Fruit fly (Drosophila melanogaster) whole organism, embryonic: ENCODE measurements around the gene Rnmt.

Experiments used
- Bdp1 ChIP-seq: fragments of 200-800 bp; sonication (Bioruptor generic); optimal IDR thresholded peaks from 3 replicates; lab custom pipeline; 2016; ENCODE audit warnings: missing biosample characterization, missing genetic modification characterization
- CG1024 ChIP-seq: fragments of 200-800 bp; sonication (Bioruptor generic); IDR thresholded peaks from 2 replicates; pipeline ENCODE4 v1.3.6; 2022; ENCODE audit warnings: missing biosample characterization, missing genetic modification characterization
- CG10979 ChIP-seq: fragments of 200-800 bp; sonication (Bioruptor generic); optimal IDR thresholded peaks from 2 replicates; lab custom pipeline; 2018; ENCODE audit warnings: missing biosample characterization, mild to moderate bottlenecking, missing genetic modification characterization, moderate library complexity
- CG11723 ChIP-seq: fragments of 200-800 bp; sonication (Bioruptor generic); optimal IDR thresholded peaks from 2 replicates; lab custom pipeline; 2017; ENCODE audit warnings: missing biosample characterization, mild to moderate bottlenecking, missing genetic modification characterization
- CG12219 ChIP-seq: fragments of 200-800 bp; sonication (Bioruptor generic); optimal IDR thresholded peaks from 3 replicates; lab custom pipeline; 2018; ENCODE audit warnings: missing biosample characterization, mild to moderate bottlenecking, missing genetic modification characterization
- CG14860 ChIP-seq: fragments of 200-800 bp; sonication (Bioruptor generic); IDR thresholded peaks from 3 replicates; pipeline ENCODE4 v1.3.6; 2022; ENCODE audit warnings: missing biosample characterization, missing genetic modification characterization; ENCODE audit not compliant: partially characterized antibody
- CG16813 ChIP-seq: fragments of 200-800 bp; sonication (Bioruptor generic); IDR thresholded peaks from 3 replicates; pipeline ENCODE4 v1.3.6; 2022; ENCODE audit warnings: missing biosample characterization, missing genetic modification characterization; ENCODE audit not compliant: partially characterized antibody
- CG2120 ChIP-seq: fragments of 200-800 bp; sonication (Bioruptor generic); optimal IDR thresholded peaks from 3 replicates; lab custom pipeline; 2016; ENCODE audit warnings: missing biosample characterization, missing genetic modification characterization
- CG2199 ChIP-seq: fragments of 200-800 bp; sonication (Bioruptor generic); IDR thresholded peaks from 3 replicates; pipeline ENCODE4 v1.3.6; 2022; ENCODE audit warnings: missing biosample characterization, missing genetic modification characterization
- CG30403 ChIP-seq: fragments of 200-800 bp; sonication (Bioruptor generic); optimal IDR thresholded peaks from 3 replicates; lab custom pipeline; 2016; ENCODE audit warnings: missing biosample characterization, missing genetic modification characterization
- CG3838 ChIP-seq: fragments of 200-800 bp; sonication (Bioruptor generic); optimal IDR thresholded peaks from 3 replicates; lab custom pipeline; 2016; ENCODE audit warnings: missing biosample characterization, missing genetic modification characterization
- CG4360 ChIP-seq: fragments of 200-800 bp; sonication (Bioruptor generic); IDR thresholded peaks from 2 replicates; pipeline ENCODE4 v1.3.6; 2022; ENCODE audit warnings: missing biosample characterization, missing genetic modification characterization
- CG4730 ChIP-seq: fragments of 200-800 bp; sonication (Bioruptor generic); IDR thresholded peaks from 2 replicates; pipeline ENCODE4 v1.3.6; 2022; ENCODE audit warnings: missing biosample characterization, missing genetic modification characterization
- CG6175 ChIP-seq: fragments of 200-800 bp; sonication (Bioruptor generic); IDR thresholded peaks from 3 replicates; pipeline ENCODE4 v1.3.6; 2022; ENCODE audit warnings: missing biosample characterization, missing genetic modification characterization
- CG6689 ChIP-seq: fragments of 200-800 bp; sonication (Bioruptor generic); IDR thresholded peaks from 2 replicates; pipeline ENCODE4 v1.3.6; 2022; ENCODE audit warnings: missing biosample characterization, missing genetic modification characterization
- CG7271 ChIP-seq: fragments of 200-800 bp; sonication (Bioruptor generic); optimal IDR thresholded peaks from 2 replicates; lab custom pipeline; 2018; ENCODE audit warnings: missing biosample characterization, mild to moderate bottlenecking, missing genetic modification characterization, moderate library complexity
- CG7839 ChIP-seq: fragments of 200-800 bp; sonication (Bioruptor generic); optimal IDR thresholded peaks from 3 replicates; lab custom pipeline; 2018; ENCODE audit warnings: missing biosample characterization, mild to moderate bottlenecking, missing genetic modification characterization, moderate library complexity
- CG8388 ChIP-seq: fragments of 200-800 bp; sonication (Bioruptor generic); optimal IDR thresholded peaks from 2 replicates; lab custom pipeline; 2019; ENCODE audit warnings: missing biosample characterization, mild to moderate bottlenecking, missing genetic modification characterization, moderate library complexity
- Dbx ChIP-seq: fragments of 200-800 bp; sonication (Bioruptor generic); IDR thresholded peaks from 3 replicates; pipeline ENCODE4 v1.3.6; 2022; ENCODE audit warnings: missing biosample characterization, missing genetic modification characterization
- HHEX ChIP-seq: fragments of 200-800 bp; sonication (Bioruptor generic); optimal IDR thresholded peaks from 3 replicates; lab custom pipeline; 2017; ENCODE audit warnings: missing biosample characterization, mild to moderate bottlenecking, missing genetic modification characterization, missing genetic modification reagents
- Hmr ChIP-seq: fragments of 200-800 bp; sonication (Bioruptor generic); optimal IDR thresholded peaks from 3 replicates; lab custom pipeline; 2017; ENCODE audit warnings: mild to moderate bottlenecking, missing biosample characterization, missing genetic modification reagents, missing genetic modification characterization
- Lpt ChIP-seq: fragments of >200 bp; optimal IDR thresholded peaks from 2 replicates; lab custom pipeline; 2018; ENCODE audit warnings: missing biosample characterization, missing genetic modification characterization
- Mad ChIP-seq: fragments of 200-800 bp; sonication (Bioruptor generic); optimal IDR thresholded peaks from 2 replicates; lab custom pipeline; 2016; ENCODE audit warnings: missing biosample characterization, missing genetic modification characterization
- Meics ChIP-seq: fragments of 200-800 bp; sonication (Bioruptor generic); optimal IDR thresholded peaks from 2 replicates; lab custom pipeline; 2017; ENCODE audit warnings: missing biosample characterization, mild to moderate bottlenecking, missing genetic modification characterization
- Oli ChIP-seq: fragments of 200-800 bp; sonication (Bioruptor generic); optimal IDR thresholded peaks from 2 replicates; lab custom pipeline; 2018; ENCODE audit warnings: missing biosample characterization, mild to moderate bottlenecking, missing genetic modification characterization, moderate library complexity
- ap ChIP-seq: fragments of 200-800 bp; sonication (Bioruptor generic); IDR thresholded peaks from 2 replicates; pipeline ENCODE4 v1.3.6; 2022; ENCODE audit warnings: missing biosample characterization, missing genetic modification characterization
- bab2 ChIP-seq: fragments of 200-800 bp; sonication (Bioruptor generic); optimal IDR thresholded peaks from 2 replicates; lab custom pipeline; 2016; ENCODE audit warnings: missing biosample characterization, missing genetic modification characterization
- bcd ChIP-seq: fragments of 200-800 bp; sonication (Bioruptor generic); optimal IDR thresholded peaks from 2 replicates; lab custom pipeline; 2017; ENCODE audit warnings: missing biosample characterization, mild to moderate bottlenecking, missing genetic modification characterization
- btn ChIP-seq: fragments of 200-800 bp; sonication (Bioruptor generic); optimal IDR thresholded peaks from 2 replicates; lab custom pipeline; 2016; ENCODE audit warnings: missing biosample characterization, missing genetic modification characterization
- chinmo ChIP-seq: fragments of 200-800 bp; sonication (Bioruptor generic); IDR thresholded peaks from 4 replicates; pipeline ENCODE4 v1.3.6; 2022; ENCODE audit warnings: missing biosample characterization, missing genetic modification characterization; ENCODE audit not compliant: partially characterized antibody
- ci ChIP-seq: fragments of 200-800 bp; sonication (Bioruptor generic); IDR thresholded peaks from 3 replicates; pipeline ENCODE4 v1.3.6; 2022; ENCODE audit warnings: missing biosample characterization, missing genetic modification characterization
- crp ChIP-seq, 2 experiments: fragments of 200-800 bp; sonication (Bioruptor generic); optimal IDR thresholded peaks; 2 replicates in 1 of 2; 3 replicates in 1 of 2; lab custom pipeline; 2017; ENCODE audit warnings: missing biosample characterization in 2 of 2, missing genetic modification characterization in 2 of 2, mild to moderate bottlenecking in 1 of 2, moderate library complexity in 1 of 2
- dati ChIP-seq: fragments of 200-800 bp; sonication (Bioruptor generic); IDR thresholded peaks from 2 replicates; pipeline ENCODE4 v1.3.6; 2022; ENCODE audit warnings: missing biosample characterization, missing genetic modification characterization
- dimm ChIP-seq: fragments of 200-800 bp; sonication (Bioruptor generic); IDR thresholded peaks from 2 replicates; pipeline ENCODE4 v1.3.6; 2022; ENCODE audit warnings: missing biosample characterization, missing genetic modification characterization
- dysf ChIP-seq: fragments of 200-800 bp; sonication (Bioruptor generic); IDR thresholded peaks from 3 replicates; pipeline ENCODE4 v1.3.6; 2022; ENCODE audit warnings: missing biosample characterization, missing genetic modification characterization
- fd64A ChIP-seq: fragments of 200-800 bp; sonication (Bioruptor generic); optimal IDR thresholded peaks from 3 replicates; lab custom pipeline; 2018; ENCODE audit warnings: missing biosample characterization, mild to moderate bottlenecking, missing genetic modification characterization
- ftz-f1 ChIP-seq: fragments of 200-800 bp; sonication (Bioruptor generic); optimal IDR thresholded peaks from 2 replicates; lab custom pipeline; 2016; ENCODE audit warnings: missing biosample characterization, missing genetic modification characterization
- fu2 ChIP-seq: fragments of 200-800 bp; sonication (Bioruptor generic); optimal IDR thresholded peaks from 2 replicates; lab custom pipeline; 2016; ENCODE audit warnings: missing biosample characterization, missing genetic modification characterization
- gce ChIP-seq: fragments of 200-800 bp; sonication (Bioruptor generic); IDR thresholded peaks from 3 replicates; pipeline ENCODE4 v1.3.6; 2022; ENCODE audit warnings: missing biosample characterization, missing genetic modification characterization
- grn ChIP-seq: fragments of 200-800 bp; sonication (Bioruptor generic); optimal IDR thresholded peaks from 3 replicates; lab custom pipeline; 2017; ENCODE audit warnings: missing biosample characterization, missing genetic modification characterization
- h ChIP-seq: fragments of >200 bp; optimal IDR thresholded peaks from 2 replicates; lab custom pipeline; 2017
- ham ChIP-seq: fragments of 200-800 bp; sonication (Bioruptor generic); IDR thresholded peaks from 2 replicates; pipeline ENCODE4 v1.3.6; 2022; ENCODE audit warnings: missing biosample characterization, missing genetic modification characterization
- hth ChIP-seq: fragments of >200 bp; optimal IDR thresholded peaks from 2 replicates; lab custom pipeline; 2017; ENCODE audit warnings: inconsistent platforms
- inv ChIP-seq: fragments of 200-800 bp; sonication (Bioruptor generic); IDR thresholded peaks from 2 replicates; pipeline ENCODE4 v1.3.6; 2022; ENCODE audit warnings: missing biosample characterization, missing genetic modification characterization; ENCODE audit not compliant: partially characterized antibody
- ken ChIP-seq: fragments of 200-800 bp; sonication (Bioruptor generic); IDR thresholded peaks from 3 replicates; pipeline ENCODE4 v1.3.6; 2022; ENCODE audit warnings: missing biosample characterization, missing genetic modification characterization
- lilli ChIP-seq: fragments of 200-800 bp; sonication (Bioruptor generic); optimal IDR thresholded peaks from 3 replicates; lab custom pipeline; 2016; ENCODE audit warnings: missing biosample characterization, missing genetic modification characterization
- lov ChIP-seq, 2 experiments: fragments of 200-800 bp in 1 of 2; fragments of >200 bp in 1 of 2; sonication (Bioruptor generic) in 1 of 2; IDR thresholded peaks in 1 of 2; optimal IDR thresholded peaks in 1 of 2; 2 replicates in 1 of 2; 3 replicates in 1 of 2; pipeline versions ENCODE4 v1.3.6 to Lab custom; 2017 to 2022; ENCODE audit warnings: missing biosample characterization in 1 of 2, missing genetic modification characterization in 1 of 2
- nmo ChIP-seq: fragments of 200-800 bp; sonication (Bioruptor generic); optimal IDR thresholded peaks from 2 replicates; lab custom pipeline; 2018; ENCODE audit warnings: missing biosample characterization, mild to moderate bottlenecking, missing genetic modification characterization, moderate library complexity
- pnt ChIP-seq: fragments of 200-800 bp; sonication (Bioruptor generic); optimal IDR thresholded peaks from 3 replicates; lab custom pipeline; 2016; ENCODE audit warnings: missing biosample characterization, missing genetic modification characterization
- row ChIP-seq: fragments of 200-800 bp; sonication (Bioruptor generic); IDR thresholded peaks from 3 replicates; pipeline ENCODE4 v1.3.6; 2022; ENCODE audit warnings: missing biosample characterization, missing genetic modification characterization
- sens ChIP-seq: fragments of 200-800 bp; sonication (Bioruptor generic); peaks from one replicate; lab custom pipeline; 2016; ENCODE audit warnings: missing biosample characterization, missing genetic modification characterization
- trem ChIP-seq: fragments of 200-800 bp; optimal IDR thresholded peaks from 3 replicates; lab custom pipeline; 2019; ENCODE audit warnings: missing biosample characterization, mild to moderate bottlenecking, missing genetic modification characterization, moderate library complexity

Rnmt gene

DNA sequence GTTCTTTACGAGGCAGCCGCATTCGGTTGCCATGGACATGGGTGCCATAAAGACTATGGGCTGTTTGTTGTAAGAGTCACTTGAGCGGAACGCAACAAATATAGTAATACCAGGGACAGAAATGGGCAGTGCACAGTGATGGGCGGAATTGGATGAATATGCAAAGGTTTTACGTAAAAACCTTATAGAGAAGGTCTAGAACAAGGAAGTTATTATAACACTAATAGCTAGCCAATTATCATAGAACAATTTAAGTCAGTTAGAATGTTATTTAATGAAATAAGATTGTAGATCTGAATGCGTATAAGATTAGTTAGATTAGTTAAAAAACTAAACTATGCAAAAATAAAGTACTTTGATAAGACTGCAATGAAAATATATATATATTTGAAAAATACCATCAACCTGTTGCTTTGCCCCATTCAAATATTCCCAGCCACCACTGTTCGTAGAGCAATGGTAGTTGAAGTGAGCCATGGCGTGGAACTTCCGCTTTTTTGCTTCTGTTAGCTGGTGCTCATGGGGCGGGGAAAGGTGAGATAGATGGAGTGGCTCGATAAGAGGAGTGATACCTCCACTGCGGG lies 43.2 kb downstream of the Rnmt start (continued):
- TF ChIP-seq dysf (GFP tag; lab: Robert Waterston, UW) = peak; percentile 57; the same call in 2 of the 3 replicates
- no peak for TF ChIP-seq Hmr
- TF ChIP-seq CG6175 (GFP tag; lab: Robert Waterston, UW) = no peak
- TF ChIP-seq CG7271 (tag; lab: Kevin White, UChicago) = no peak
- no peak for TF ChIP-seq Dbx (GFP tag; lab: Robert Waterston, UW)
- TF ChIP-seq pnt (GFP tag; lab: Kevin White, UChicago) = no peak
- TF ChIP-seq CG30403 = peak; percentile 8
- no peak for TF ChIP-seq bcd
- TF ChIP-seq ci = no peak
- TF ChIP-seq hth (lab: Kevin White, UChicago) = no peak
- no peak for TF ChIP-seq HHEX
- no peak for TF ChIP-seq CG7839 (tag; lab: Kevin White, UChicago)
- peak; percentile 24 for TF ChIP-seq Meics (GFP tag; lab: Kevin White, UChicago)
- no peak for TF ChIP-seq fd64A
- TF ChIP-seq CG2120 (GFP tag; lab: Kevin White, UChicago) = peak; percentile 9
- TF ChIP-seq bab2 (GFP tag; lab: Kevin White, UChicago) = no peak
- TF ChIP-seq gce = no peak
- no peak for TF ChIP-seq dimm (GFP tag; lab: Robert Waterston, UW)
- no peak for TF ChIP-seq CG4730 (GFP tag; lab: Robert Waterston, UW)
- TF ChIP-seq CG14860 = no peak
- peak; percentile 11 for TF ChIP-seq Oli
- no peak for TF ChIP-seq CG1024 (GFP tag; lab: Robert Waterston, UW)
- peak; percentile 76 for TF ChIP-seq sens (GFP tag; lab: Kevin White, UChicago)
- no peak for TF ChIP-seq CG12219
- TF ChIP-seq btn (GFP tag; lab: Kevin White, UChicago) = no peak
- TF ChIP-seq crp (GFP tag; optimal IDR thresholded peaks at IDR 0.05; lab: Kevin White, UChicago) = no peak
- TF ChIP-seq lilli (GFP tag; lab: Kevin White, UChicago) = peak; percentile 14
- TF ChIP-seq Bdp1 (GFP tag; lab: Kevin White, UChicago) = no peak
- TF ChIP-seq CG8388 (GFP tag; lab: Kevin White, UChicago) = no peak
- no peak for TF ChIP-seq nmo
- no peak for TF ChIP-seq ham (GFP tag; lab: Robert Waterston, UW)
- no peak for TF ChIP-seq Mad (GFP tag; lab: Kevin White, UChicago)
- no peak for TF ChIP-seq dati
- peak; percentile 24 for TF ChIP-seq grn (GFP tag; lab: Kevin White, UChicago)
- TF ChIP-seq ftz-f1 (GFP tag; lab: Kevin White, UChicago) = no peak
- TF ChIP-seq ken (GFP tag; lab: Robert Waterston, UW) = no peak
- TF ChIP-seq fu2 (GFP tag; lab: Kevin White, UChicago) = no peak
- no peak for TF ChIP-seq row (GFP tag; lab: Robert Waterston, UW)
- no peak for TF ChIP-seq Lpt (GFP tag; lab: Kevin White, UChicago)
- TF ChIP-seq CG3838 (GFP tag; lab: Kevin White, UChicago) = no peak
- no peak for TF ChIP-seq CG2199
- TF ChIP-seq trem = no peak
- no peak for TF ChIP-seq CG10979 (tag; lab: Kevin White, UChicago)
- no peak for TF ChIP-seq CG11723 (GFP tag; lab: Kevin White, UChicago)
- no peak for TF ChIP-seq CG16813 (GFP tag; lab: Robert Waterston, UW)
- peak; percentile 36; the same call in 1 of the 2 replicates for TF ChIP-seq CG6689 (GFP tag; lab: Robert Waterston, UW)
- no peak for TF ChIP-seq CG4360 (GFP tag; lab: Robert Waterston, UW)
- TF ChIP-seq inv (GFP tag; lab: Robert Waterston, UW) = no peak
- no peak for TF ChIP-seq h (lab: Kevin White, UChicago)
- TF ChIP-seq ap = peak; percentile 27; the same call in 1 of the 2 replicates
- no peak for TF ChIP-seq chinmo (GFP tag; lab: Robert Waterston, UW)
- no peak for TF ChIP-seq lov (optimal IDR thresholded peaks at IDR 0.05; lab: Kevin White, UChicago)
- no peak for TF ChIP-seq lov (GFP tag; IDR thresholded peaks at IDR 0.05; lab: Robert Waterston, UW)
